Worm (Caenorhabditis elegans) whole organism, L1 larva: ENCODE measurements around the gene ubc-23.

Experiments used
- alr-1 ChIP-seq: fragments of 200-800 bp; sonication (Bioruptor generic); optimal IDR thresholded peaks from 2 replicates; lab custom pipeline; 2018; ENCODE audit warnings: borderline replicate concordance, mild to moderate bottlenecking, missing genetic modification characterization, missing compliant biosample characterization
- ama-1 ChIP-seq: fragments of 150-350 bp; optimal IDR thresholded peaks from 2 replicates; lab custom pipeline; 2014
- ceh-82 ChIP-seq, 3 experiments: fragments of 150-350 bp in 1 of 3; sonication (generic microtip) in 2 of 3; optimal IDR thresholded peaks; 2 replicates each; lab custom pipeline; 2014 to 2017; ENCODE audit warnings: missing biosample characterization in 3 of 3, missing genetic modification characterization in 3 of 3
- ces-1 ChIP-seq: fragments of 150-350 bp; optimal IDR thresholded peaks from 2 replicates; lab custom pipeline; 2014; ENCODE audit warnings: missing biosample characterization, missing genetic modification reagents, missing genetic modification characterization
- elt-2 ChIP-seq: sonication (generic microtip); optimal IDR thresholded peaks from 2 replicates; lab custom pipeline; 2016; ENCODE audit warnings: missing genetic modification characterization, mild to moderate bottlenecking, inconsistent platforms, missing compliant biosample characterization, missing genetic modification reagents
- pax-3 ChIP-seq: fragments of 200-800 bp; sonication (Bioruptor generic); optimal IDR thresholded peaks from 2 replicates; lab custom pipeline; 2018; ENCODE audit warnings: mild to moderate bottlenecking, missing genetic modification characterization, moderate library complexity, missing compliant biosample characterization

DNA sequence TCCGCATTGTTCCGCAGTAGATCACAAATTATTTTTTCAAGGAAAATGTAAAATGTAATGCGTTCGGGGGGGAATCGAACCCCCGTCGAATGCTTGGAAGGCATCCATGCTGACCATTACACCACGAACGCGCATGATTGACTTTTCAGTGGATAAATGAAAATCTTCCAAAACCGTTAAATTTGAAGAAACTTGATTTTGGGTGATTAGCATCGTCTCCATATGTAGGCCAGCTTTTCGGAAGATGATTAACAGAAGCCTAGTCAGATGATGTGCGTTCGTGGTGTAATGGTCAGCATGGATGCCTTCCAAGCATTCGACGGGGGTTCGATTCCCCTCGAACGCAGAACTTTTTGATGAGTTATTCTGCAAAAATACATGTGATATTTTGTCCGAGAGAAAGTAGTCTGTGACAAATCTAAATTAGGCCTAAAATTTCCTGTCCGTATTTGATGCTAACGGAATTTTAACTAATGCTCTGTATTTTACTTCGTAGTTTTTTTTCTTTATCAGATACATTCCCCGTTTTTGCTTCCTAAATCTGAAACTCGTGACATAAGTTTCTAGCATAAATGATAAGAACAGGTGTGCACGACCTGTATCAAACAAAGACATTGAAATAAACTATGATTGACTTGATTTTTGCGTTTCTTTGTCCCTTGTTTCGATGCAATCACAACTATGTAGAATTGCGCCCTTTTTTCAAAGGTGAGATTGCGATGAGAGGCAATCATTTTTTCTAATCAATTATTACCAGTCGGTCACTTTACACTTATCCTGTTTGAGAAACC, 2.6 kb downstream of the ubc-23 start, which contains the start of gene C28G1.10:
- no peak for TF ChIP-seq ama-1 (lab: Kevin White, UChicago)
- no peak for TF ChIP-seq ces-1 (GFP tag; lab: Kevin White, UChicago)
- TF ChIP-seq alr-1 (tag; lab: Kevin White, UChicago) = no peak
- no peak for TF ChIP-seq ceh-82 (tag; optimal IDR thresholded peaks at IDR 0.05; lab: Kevin White, UChicago)
- peak; percentile 76 for TF ChIP-seq elt-2 (tag; lab: Kevin White, UChicago)
- no peak for TF ChIP-seq pax-3 (tag; lab: Kevin White, UChicago)
